Fruit fly (Drosophila melanogaster): Measurements from ENCODE around the gene Vav.

- TF ChIP-seq CG8478 (optimal IDR thresholded peaks at IDR 0.05) (no peak), psq (optimal IDR thresholded peaks at IDR 0.05) (no peak)
Measured at dm6 chrX:19250151-19250550, 11.5 kb upstream of the Vav start.

All from whole organism.